Fruit fly (Drosophila melanogaster) whole organism, embryonic: ENCODE measurements around the gene Ddc.

Experiments
- Antp ChIP-seq: fragments of 200-800 bp; sonication (Bioruptor generic); optimal IDR thresholded peaks from 3 replicates; lab custom pipeline; 2016; ENCODE audit warnings: missing biosample characterization, missing genetic modification characterization
- CG10274 ChIP-seq: fragments of 200-800 bp; sonication (Bioruptor generic); optimal IDR thresholded peaks from 3 replicates; lab custom pipeline; 2017; ENCODE audit warnings: missing biosample characterization, mild to moderate bottlenecking, missing genetic modification characterization
- CG10979 ChIP-seq: fragments of 200-800 bp; sonication (Bioruptor generic); optimal IDR thresholded peaks from 2 replicates; lab custom pipeline; 2018; ENCODE audit warnings: missing biosample characterization, mild to moderate bottlenecking, missing genetic modification characterization, moderate library complexity
- CG11723 ChIP-seq: fragments of 200-800 bp; sonication (Bioruptor generic); optimal IDR thresholded peaks from 2 replicates; lab custom pipeline; 2017; ENCODE audit warnings: missing biosample characterization, mild to moderate bottlenecking, missing genetic modification characterization
- CG12391 ChIP-seq: fragments of 200-800 bp; sonication (Bioruptor generic); optimal IDR thresholded peaks from 3 replicates; lab custom pipeline; 2018; ENCODE audit warnings: missing biosample characterization, mild to moderate bottlenecking, missing genetic modification characterization, moderate library complexity
- CG12659 ChIP-seq: fragments of 200-800 bp; sonication (Bioruptor generic); optimal IDR thresholded peaks from 3 replicates; lab custom pipeline; 2017; ENCODE audit warnings: mild to moderate bottlenecking, missing biosample characterization, missing genetic modification reagents, missing genetic modification characterization
- CG12942 ChIP-seq: fragments of 200-800 bp; sonication (Bioruptor generic); optimal IDR thresholded peaks from 3 replicates; lab custom pipeline; 2016; ENCODE audit warnings: missing biosample characterization, missing genetic modification characterization
- CG13775 ChIP-seq: fragments of 200-800 bp; sonication (Bioruptor generic); optimal IDR thresholded peaks from 3 replicates; lab custom pipeline; 2017; ENCODE audit warnings: missing biosample characterization, mild to moderate bottlenecking, missing genetic modification characterization
- CG13894 ChIP-seq: fragments of 200-800 bp; sonication (Bioruptor generic); optimal IDR thresholded peaks from 3 replicates; lab custom pipeline; 2018; ENCODE audit warnings: missing biosample characterization, mild to moderate bottlenecking, missing genetic modification characterization, moderate library complexity
- CG14710 ChIP-seq: fragments of 200-800 bp; sonication (Bioruptor generic); optimal IDR thresholded peaks from 3 replicates; lab custom pipeline; 2019; ENCODE audit warnings: missing biosample characterization, mild to moderate bottlenecking, missing genetic modification characterization, moderate library complexity
- CG1602 ChIP-seq: fragments of 200-800 bp; sonication (Bioruptor generic); optimal IDR thresholded peaks from 3 replicates; lab custom pipeline; 2016; ENCODE audit warnings: missing biosample characterization, missing genetic modification characterization
- CG1603 ChIP-seq: fragments of 200-800 bp; sonication (Bioruptor generic); optimal IDR thresholded peaks from 2 replicates; lab custom pipeline; 2019; ENCODE audit warnings: missing biosample characterization, mild to moderate bottlenecking, missing genetic modification characterization, moderate library complexity
- CG16815 ChIP-seq: fragments of 200-800 bp; sonication (Bioruptor generic); optimal IDR thresholded peaks from 3 replicates; lab custom pipeline; 2017; ENCODE audit warnings: missing biosample characterization, mild to moderate bottlenecking, missing genetic modification characterization
- CG17328 ChIP-seq: fragments of 200-800 bp; sonication (Bioruptor generic); IDR thresholded peaks from 2 replicates; pipeline ENCODE4 v1.3.6; 2022; ENCODE audit warnings: missing biosample characterization, missing genetic modification characterization
- CG17612 ChIP-seq: fragments of 200-800 bp; sonication (Bioruptor generic); IDR thresholded peaks from 2 replicates; pipeline ENCODE4 v1.3.6; 2022; ENCODE audit warnings: missing biosample characterization, missing genetic modification characterization
- CG18262 ChIP-seq: fragments of 200-800 bp; optimal IDR thresholded peaks from 3 replicates; lab custom pipeline; 2019; ENCODE audit warnings: missing biosample characterization, mild to moderate bottlenecking, missing genetic modification characterization, moderate library complexity
- CG2202 ChIP-seq: fragments of 200-800 bp; sonication (Bioruptor generic); optimal IDR thresholded peaks from 2 replicates; lab custom pipeline; 2018; ENCODE audit warnings: missing biosample characterization, mild to moderate bottlenecking, missing genetic modification characterization
- CG2712 ChIP-seq: fragments of 200-800 bp; optimal IDR thresholded peaks from 3 replicates; lab custom pipeline; 2019; ENCODE audit warnings: missing biosample characterization, mild to moderate bottlenecking, missing genetic modification characterization, moderate library complexity
- CG30403 ChIP-seq: fragments of 200-800 bp; sonication (Bioruptor generic); optimal IDR thresholded peaks from 3 replicates; lab custom pipeline; 2016; ENCODE audit warnings: missing biosample characterization, missing genetic modification characterization
- CG30431 ChIP-seq: fragments of 200-800 bp; sonication (Bioruptor generic); optimal IDR thresholded peaks from 2 replicates; lab custom pipeline; 2017; ENCODE audit warnings: missing biosample characterization, missing genetic modification characterization
- CG3995 ChIP-seq: fragments of 200-800 bp; sonication (Bioruptor generic); optimal IDR thresholded peaks from 3 replicates; lab custom pipeline; 2016; ENCODE audit warnings: missing biosample characterization, missing genetic modification characterization
- CG4730 ChIP-seq: fragments of 200-800 bp; sonication (Bioruptor generic); IDR thresholded peaks from 2 replicates; pipeline ENCODE4 v1.3.6; 2022; ENCODE audit warnings: missing biosample characterization, missing genetic modification characterization
- CG6254 ChIP-seq: fragments of 200-800 bp; sonication (Bioruptor generic); optimal IDR thresholded peaks from 3 replicates; lab custom pipeline; 2017; ENCODE audit warnings: mild to moderate bottlenecking, missing biosample characterization, missing genetic modification reagents, missing genetic modification characterization
- CG9727 ChIP-seq: fragments of 200-800 bp; sonication (Bioruptor generic); optimal IDR thresholded peaks from 3 replicates; lab custom pipeline; 2017; ENCODE audit warnings: missing biosample characterization, mild to moderate bottlenecking, missing genetic modification characterization
- Camta ChIP-seq: fragments of 200-800 bp; sonication (Bioruptor generic); optimal IDR thresholded peaks from 2 replicates; lab custom pipeline; 2016; ENCODE audit warnings: missing biosample characterization, missing genetic modification characterization
- Chrac-16 ChIP-seq: fragments of 200-800 bp; sonication (Bioruptor generic); optimal IDR thresholded peaks from 3 replicates; lab custom pipeline; 2016; ENCODE audit warnings: missing biosample characterization, missing genetic modification characterization
- Drgx ChIP-seq: fragments of 200-800 bp; sonication (Bioruptor generic); IDR thresholded peaks from 2 replicates; pipeline ENCODE4 v1.3.6; 2022; ENCODE audit warnings: missing biosample characterization, missing genetic modification characterization
- HLH4C ChIP-seq: fragments of 200-800 bp; sonication (Bioruptor generic); IDR thresholded peaks from 3 replicates; pipeline ENCODE4 v1.3.6; 2022; ENCODE audit warnings: missing biosample characterization, missing genetic modification characterization; ENCODE audit not compliant: partially characterized antibody
- Spps ChIP-seq: fragments of 200-800 bp; sonication (Bioruptor generic); optimal IDR thresholded peaks from 2 replicates; lab custom pipeline; 2018; ENCODE audit warnings: missing biosample characterization, mild to moderate bottlenecking, missing genetic modification characterization
- Ssrp ChIP-seq: fragments of 200-800 bp; sonication (Bioruptor generic); optimal IDR thresholded peaks from 2 replicates; lab custom pipeline; 2018; ENCODE audit warnings: missing biosample characterization, mild to moderate bottlenecking, missing genetic modification characterization, moderate library complexity
- ara ChIP-seq: fragments of 200-800 bp; sonication (Bioruptor generic); IDR thresholded peaks from 2 replicates; pipeline ENCODE4 v1.3.6; 2022; ENCODE audit warnings: missing biosample characterization, missing genetic modification characterization
- bab2 ChIP-seq: fragments of 200-800 bp; sonication (Bioruptor generic); optimal IDR thresholded peaks from 2 replicates; lab custom pipeline; 2016; ENCODE audit warnings: missing biosample characterization, missing genetic modification characterization
- bsh ChIP-seq, 2 experiments: fragments of 200-800 bp; sonication (Bioruptor generic); optimal IDR thresholded peaks; 2 replicates each; lab custom pipeline; 2017 to 2018; ENCODE audit warnings: mild to moderate bottlenecking in 2 of 2, missing biosample characterization in 2 of 2, missing genetic modification characterization in 2 of 2, moderate library complexity in 1 of 2
- cg ChIP-seq: fragments of 200-800 bp; sonication (Bioruptor generic); optimal IDR thresholded peaks from 3 replicates; lab custom pipeline; 2019; ENCODE audit warnings: missing biosample characterization, mild to moderate bottlenecking, missing genetic modification characterization, moderate library complexity
- crol ChIP-seq: fragments of 200-800 bp; sonication (Bioruptor generic); IDR thresholded peaks from 2 replicates; pipeline ENCODE4 v1.3.6; 2022; ENCODE audit warnings: missing biosample characterization, missing genetic modification characterization
- ewg ChIP-seq: fragments of 200-800 bp; sonication (Bioruptor generic); optimal IDR thresholded peaks from 3 replicates; lab custom pipeline; 2017; ENCODE audit warnings: mild to moderate bottlenecking, missing biosample characterization, missing genetic modification reagents, missing genetic modification characterization
- gem ChIP-seq: fragments of 200-800 bp; sonication (Bioruptor generic); optimal IDR thresholded peaks from 2 replicates; lab custom pipeline; 2019; ENCODE audit warnings: missing biosample characterization, mild to moderate bottlenecking, missing genetic modification characterization, moderate library complexity
- klu ChIP-seq: fragments of 200-800 bp; sonication (Bioruptor generic); IDR thresholded peaks from 2 replicates; pipeline ENCODE4 v1.3.6; 2022; ENCODE audit warnings: missing biosample characterization, missing genetic modification characterization
- kni ChIP-seq: fragments of 200-800 bp; sonication (Bioruptor generic); optimal IDR thresholded peaks from 3 replicates; lab custom pipeline; 2017; ENCODE audit warnings: mild to moderate bottlenecking, missing biosample characterization, missing genetic modification reagents, missing genetic modification characterization
- lbe ChIP-seq: fragments of 200-800 bp; sonication (Bioruptor generic); optimal IDR thresholded peaks from 2 replicates; lab custom pipeline; 2016; ENCODE audit warnings: missing biosample characterization, mild to moderate bottlenecking, missing genetic modification characterization
- lola ChIP-seq, 3 experiments: fragments of >200 bp in 2 of 3; fragments of 200-800 bp in 1 of 3; sonication (Bioruptor generic) in 1 of 3; optimal IDR thresholded peaks; 2 replicates each; lab custom pipeline; 2017 to 2019; ENCODE audit warnings: missing biosample characterization in 3 of 3, missing genetic modification characterization in 3 of 3, mild to moderate bottlenecking in 1 of 3, moderate library complexity in 1 of 3
- org-1 ChIP-seq: fragments of 200-800 bp; sonication (Bioruptor generic); optimal IDR thresholded peaks from 2 replicates; lab custom pipeline; 2017; ENCODE audit warnings: missing biosample characterization, missing genetic modification characterization
- prd ChIP-seq, 3 experiments: fragments of >200 bp in 2 of 3; fragments of 200-800 bp in 1 of 3; sonication (Bioruptor generic) in 1 of 3; optimal IDR thresholded peaks in 2 of 3; IDR thresholded peaks in 1 of 3; 2 replicates in 2 of 3; 3 replicates in 1 of 3; pipeline versions ENCODE4 v1.3.6 to Lab custom; 2017 to 2022; ENCODE audit warnings: missing biosample characterization in 1 of 3, missing genetic modification characterization in 1 of 3
- ranshi ChIP-seq: fragments of 200-800 bp; sonication (Bioruptor generic); IDR thresholded peaks from 2 replicates; pipeline ENCODE4 v1.3.6; 2022; ENCODE audit warnings: missing biosample characterization, missing genetic modification characterization
- sd ChIP-seq: fragments of 200-800 bp; sonication (Bioruptor generic); optimal IDR thresholded peaks from 3 replicates; lab custom pipeline; 2018; ENCODE audit warnings: missing biosample characterization, mild to moderate bottlenecking, missing genetic modification characterization, moderate library complexity
- sim ChIP-seq: fragments of 200-800 bp; sonication (Bioruptor generic); IDR thresholded peaks from 2 replicates; pipeline ENCODE4 v1.3.6; 2022; ENCODE audit warnings: missing biosample characterization, missing genetic modification characterization
- tup ChIP-seq: fragments of 200-800 bp; sonication (Bioruptor generic); optimal IDR thresholded peaks from 2 replicates; lab custom pipeline; 2016; ENCODE audit warnings: missing biosample characterization, mild to moderate bottlenecking, missing genetic modification characterization, moderate library complexity
- unpg ChIP-seq: fragments of 200-800 bp; sonication (Bioruptor generic); optimal IDR thresholded peaks from 3 replicates; lab custom pipeline; 2018; ENCODE audit warnings: missing biosample characterization, mild to moderate bottlenecking, missing genetic modification characterization, moderate library complexity
- zen ChIP-seq: fragments of 200-800 bp; sonication (Bioruptor generic); optimal IDR thresholded peaks from 3 replicates; lab custom pipeline; 2018; ENCODE audit warnings: missing biosample characterization, mild to moderate bottlenecking, missing genetic modification characterization, moderate library complexity

Ddc gene

dm6 chr2L:19136735-19137134 lies 16.6 kb upstream of the Ddc start (continued):
- TF ChIP-seq CG11723 (no peak), CG16815 (GFP tag; lab: Kevin White, UChicago) (peak; percentile 62), Chrac-16 (GFP tag; lab: Kevin White, UChicago) (peak; percentile 49), sim (no peak), CG12942 (GFP tag; lab: Kevin White, UChicago) (no peak), CG4730 (GFP tag; lab: Robert Waterston, UW) (no peak), CG12391 (tag; lab: Kevin White, UChicago) (peak; percentile 61), Antp (GFP tag; lab: Kevin White, UChicago) (no peak), CG10274 (GFP tag; lab: Kevin White, UChicago) (no peak), CG9727 (peak; percentile 71), CG17612 (GFP tag; lab: Robert Waterston, UW) (no peak), cg (peak; percentile 56), ewg (GFP tag; lab: Kevin White, UChicago) (no peak), CG1603 (tag; lab: Kevin White, UChicago) (peak; percentile 37), prd (optimal IDR thresholded peaks at IDR 0.05; lab: Kevin White, UChicago) (no peak), prd (GFP tag; IDR thresholded peaks at IDR 0.05; lab: Robert Waterston, UW) (peak; percentile 46; the same call in 2 of the 3 replicates), klu (no peak), CG30431 (GFP tag; lab: Kevin White, UChicago) (peak; percentile 30), unpg (GFP tag; lab: Kevin White, UChicago) (peak; percentile 37), tup (GFP tag; lab: Kevin White, UChicago) (no peak), ranshi (GFP tag; lab: Robert Waterston, UW) (0 out of 2 replicates have a peak, but pooled peaks have one; percentile 6), Camta (GFP tag; lab: Kevin White, UChicago) (peak; percentile 8), lbe (GFP tag; lab: Kevin White, UChicago) (peak; percentile 86), sd (tag; lab: Kevin White, UChicago) (no peak), CG13775 (GFP tag; lab: Kevin White, UChicago) (peak; percentile 33), org-1 (GFP tag; lab: Kevin White, UChicago) (no peak), gem (tag; lab: Kevin White, UChicago) (peak; percentile 66), zen (tag; lab: Kevin White, UChicago) (peak; percentile 45), ara (GFP tag; lab: Robert Waterston, UW) (peak; percentile 58), CG2712 (tag; lab: Kevin White, UChicago) (peak; percentile 71), bab2 (no peak), lola (GFP tag; optimal IDR thresholded peaks at IDR 0.05; lab: Kevin White, UChicago) (peak in 1 of 3 experiments; percentile 80), CG12659 (no peak), bsh (GFP tag; optimal IDR thresholded peaks at IDR 0.05; lab: Kevin White, UChicago) (peak; percentile 44 to 88), Ssrp (tag; lab: Kevin White, UChicago) (peak; percentile 46), CG3995 (no peak), CG13894 (tag; lab: Kevin White, UChicago) (no peak), CG30403 (GFP tag; lab: Kevin White, UChicago) (peak; percentile 2), CG2202 (peak; percentile 56), Drgx (GFP tag; lab: Robert Waterston, UW) (peak; percentile 49), Spps (peak; percentile 30), crol (GFP tag; lab: Robert Waterston, UW) (peak; percentile 86), CG10979 (tag; lab: Kevin White, UChicago) (peak; percentile 73), CG1602 (peak; percentile 31), CG14710 (tag; lab: Kevin White, UChicago) (peak; percentile 57), CG17328 (GFP tag; lab: Robert Waterston, UW) (0 out of 2 replicates have a peak, but pooled peaks have one; percentile 37), HLH4C (GFP tag; lab: Robert Waterston, UW) (no peak), CG6254 (GFP tag; lab: Kevin White, UChicago) (peak; percentile 21), kni (GFP tag; lab: Kevin White, UChicago) (peak; percentile 3), CG18262 (peak; percentile 72)
